Worm (Caenorhabditis elegans): ENCODE measurements around the gene col-184.

- TF ChIP-seq ceh-2 (tag; optimal IDR thresholded peaks at IDR 0.05) = no peak
- no peak for TF ChIP-seq sox-4 (tag; optimal IDR thresholded peaks at IDR 0.05)
- TF ChIP-seq lin-11 (tag; optimal IDR thresholded peaks at IDR 0.05) = no peak
- TF ChIP-seq pha-4 (tag; optimal IDR thresholded peaks at IDR 0.05) = no peak
- TF ChIP-seq hlh-6 (tag; optimal IDR thresholded peaks at IDR 0.05) = no peak
- TF ChIP-seq fkh-10 (GFP tag; optimal IDR thresholded peaks at IDR 0.05) = no peak
Measured at ce11 chrX:13421068-13421467, 48.2 kb upstream of the col-184 start.
